Worm (Caenorhabditis elegans) whole organism, young adult: ENCODE data around the gene ric-3.

ENCODE experiments used
- B0035.1 ChIP-seq: sonication (generic microtip); optimal IDR thresholded peaks from 2 replicates; lab custom pipeline; 2016; ENCODE audit warnings: missing genetic modification characterization, mild to moderate bottlenecking, missing compliant biosample characterization, missing genotype, missing genetic modification reagents
- F23B12.7 ChIP-seq: sonication (generic microtip); optimal IDR thresholded peaks from 2 replicates; lab custom pipeline; 2017; ENCODE audit warnings: missing genetic modification characterization, mild to moderate bottlenecking, missing compliant biosample characterization, antibody characterized with exemption, moderate library complexity; ENCODE audit not compliant: insufficient read depth
- F37B4.10 ChIP-seq: fragments of 200-800 bp; sonication (Bioruptor generic); IDR thresholded peaks from 2 replicates; pipeline ENCODE4 v1.3.6; 2022; ENCODE audit warnings: missing genetic modification characterization, missing compliant biosample characterization
- K11D2.4 ChIP-seq: fragments of 200-800 bp; sonication (Bioruptor generic); IDR thresholded peaks from 2 replicates; pipeline ENCODE4 v1.3.6; 2022; ENCODE audit warnings: missing genetic modification reagents, missing genetic modification characterization, missing compliant biosample characterization
- K12H6.12 ChIP-seq: fragments of 200-800 bp; sonication (Bioruptor generic); optimal IDR thresholded peaks from 2 replicates; lab custom pipeline; 2018; ENCODE audit warnings: mild to moderate bottlenecking, missing genetic modification characterization, missing compliant biosample characterization
- Y56A3A.18 ChIP-seq: fragments of 200-800 bp; sonication (Bioruptor generic); IDR thresholded peaks from 2 replicates; pipeline ENCODE4 v1.3.6; 2022; ENCODE audit warnings: missing genetic modification reagents, missing genetic modification characterization, missing compliant biosample characterization
- Y67H2A.10 ChIP-seq: fragments of 200-800 bp; sonication (Bioruptor generic); conservative IDR thresholded peaks from 2 replicates; pipeline ENCODE4 v1.3.6; 2022; ENCODE audit warnings: missing genetic modification reagents, missing genetic modification characterization, missing compliant biosample characterization
- Y79H2A.3 ChIP-seq: fragments of 200-800 bp; sonication (Bioruptor generic); conservative IDR thresholded peaks from 2 replicates; pipeline ENCODE4 v1.3.6; 2022; ENCODE audit warnings: missing genetic modification reagents, missing genetic modification characterization, missing compliant biosample characterization
- aptf-2 ChIP-seq: fragments of 200-800 bp; sonication (Bioruptor generic); conservative IDR thresholded peaks from 2 replicates; pipeline ENCODE4 v1.3.6; 2022; ENCODE audit warnings: missing genetic modification reagents, missing genetic modification characterization, missing compliant biosample characterization
- attf-5 ChIP-seq: fragments of 200-800 bp; sonication (Bioruptor generic); optimal IDR thresholded peaks from 2 replicates; lab custom pipeline; 2018; ENCODE audit warnings: mild to moderate bottlenecking, missing genetic modification characterization, missing compliant biosample characterization
- bed-1 ChIP-seq: fragments of 200-800 bp; sonication (Bioruptor generic); IDR thresholded peaks from 2 replicates; pipeline ENCODE4 v1.3.6; 2022; ENCODE audit warnings: missing genetic modification reagents, missing genetic modification characterization, missing compliant biosample characterization
- cebp-1 ChIP-seq, 2 experiments: fragments of 200-800 bp in 1 of 2; sonication (Bioruptor generic) in 1 of 2; sonication (generic microtip) in 1 of 2; IDR thresholded peaks in 1 of 2; optimal IDR thresholded peaks in 1 of 2; 2 replicates each; pipeline versions ENCODE4 v1.3.6 to Lab custom; 2017 to 2022; ENCODE audit warnings: missing compliant biosample characterization in 2 of 2, missing genetic modification characterization in 2 of 2, mild to moderate bottlenecking in 1 of 2, missing genetic modification reagents in 1 of 2, moderate library complexity in 1 of 2
- ceh-27 ChIP-seq: fragments of 200-800 bp; sonication (Bioruptor generic); optimal IDR thresholded peaks from 2 replicates; lab custom pipeline; 2018; ENCODE audit warnings: mild to moderate bottlenecking, missing genetic modification characterization, moderate library complexity, missing compliant biosample characterization
- dpl-1 ChIP-seq: fragments of 150-350 bp; optimal IDR thresholded peaks from 2 replicates; lab custom pipeline; 2014; ENCODE audit warnings: missing biosample characterization, missing genetic modification reagents, missing genetic modification characterization
- efl-1 ChIP-seq: fragments of 150-350 bp; optimal IDR thresholded peaks from 2 replicates; lab custom pipeline; 2014; ENCODE audit warnings: missing biosample characterization, missing genetic modification reagents, missing genetic modification characterization
- egrh-3 ChIP-seq: fragments of 200-800 bp; sonication (Bioruptor generic); IDR thresholded peaks from 2 replicates; pipeline ENCODE4 v1.3.6; 2022; ENCODE audit warnings: missing genetic modification reagents, missing genetic modification characterization, missing compliant biosample characterization
- ekl-4 ChIP-seq: fragments of 200-800 bp; sonication (Bioruptor generic); IDR thresholded peaks from 2 replicates; pipeline ENCODE4 v1.3.6; 2022; ENCODE audit warnings: missing genetic modification reagents, missing genetic modification characterization, missing compliant biosample characterization
- hlh-12 ChIP-seq: sonication (generic microtip); optimal IDR thresholded peaks from 2 replicates; lab custom pipeline; 2016; ENCODE audit warnings: missing genetic modification characterization, missing compliant biosample characterization
- hmg-1.2 ChIP-seq: fragments of 200-800 bp; sonication (Bioruptor generic); IDR thresholded peaks from 2 replicates; pipeline ENCODE4 v1.3.6; 2022; ENCODE audit warnings: missing genetic modification reagents, missing genetic modification characterization, missing compliant biosample characterization
- hsf-1 ChIP-seq: fragments of 200-800 bp; sonication (Bioruptor generic); IDR thresholded peaks from 2 replicates; pipeline ENCODE4 v1.3.6; 2022; ENCODE audit warnings: missing genetic modification reagents, missing genetic modification characterization, missing compliant biosample characterization
- lin-35 ChIP-seq, 3 experiments: fragments of 150-350 bp in 2 of 3; sonication (generic microtip) in 1 of 3; optimal IDR thresholded peaks; 2 replicates each; lab custom pipeline; 2014 to 2018; ENCODE audit warnings: missing biosample characterization in 3 of 3, missing genetic modification characterization in 3 of 3, missing genetic modification reagents in 3 of 3
- lin-40 ChIP-seq: sonication (generic microtip); optimal IDR thresholded peaks from 2 replicates; lab custom pipeline; 2016; ENCODE audit warnings: missing genetic modification characterization, mild to moderate bottlenecking, missing compliant biosample characterization, missing genotype, missing genetic modification reagents
- lin-54 ChIP-seq: fragments of 200-800 bp; sonication (Bioruptor generic); optimal IDR thresholded peaks from 2 replicates; lab custom pipeline; 2018; ENCODE audit warnings: mild to moderate bottlenecking, missing genetic modification characterization, missing compliant biosample characterization
- lsl-1 ChIP-seq: fragments of 200-800 bp; sonication (Bioruptor generic); optimal IDR thresholded peaks from 2 replicates; lab custom pipeline; 2018; ENCODE audit warnings: mild to moderate bottlenecking, missing genetic modification characterization, moderate library complexity, missing compliant biosample characterization
- madf-10 ChIP-seq: sonication (generic microtip); optimal IDR thresholded peaks from 2 replicates; lab custom pipeline; 2016; ENCODE audit warnings: mild to moderate bottlenecking, missing genetic modification characterization, missing compliant biosample characterization
- mcd-1 ChIP-seq: fragments of 200-800 bp; sonication (Bioruptor generic); IDR thresholded peaks from 2 replicates; pipeline ENCODE4 v1.3.6; 2022; ENCODE audit warnings: missing genetic modification reagents, missing genetic modification characterization, missing compliant biosample characterization
- mel-28 ChIP-seq: sonication (generic microtip); optimal IDR thresholded peaks from 2 replicates; lab custom pipeline; 2016; ENCODE audit warnings: borderline replicate concordance, mild to moderate bottlenecking, missing genetic modification characterization, missing compliant biosample characterization
- mes-4 ChIP-seq: sonication (generic microtip); optimal IDR thresholded peaks from 2 replicates; lab custom pipeline; 2016; ENCODE audit warnings: missing genotype, missing genetic modification characterization, missing compliant biosample characterization
- nfya-1 ChIP-seq: sonication (generic microtip); optimal IDR thresholded peaks from 2 replicates; lab custom pipeline; 2017; ENCODE audit warnings: antibody characterized with exemption, missing compliant biosample characterization, missing genetic modification characterization, borderline replicate concordance; ENCODE audit not compliant: insufficient read depth
- nhr-120 ChIP-seq: fragments of 200-800 bp; sonication (Bioruptor generic); IDR thresholded peaks from 2 replicates; pipeline ENCODE4 v1.3.6; 2022; ENCODE audit warnings: missing genetic modification characterization, missing compliant biosample characterization
- pbrm-1 ChIP-seq: fragments of 200-800 bp; sonication (Bioruptor generic); IDR thresholded peaks from 2 replicates; pipeline ENCODE4 v1.3.6; 2022; ENCODE audit warnings: missing genetic modification reagents, missing genetic modification characterization, missing compliant biosample characterization
- snpc-1.3 ChIP-seq: sonication (generic microtip); optimal IDR thresholded peaks from 2 replicates; lab custom pipeline; 2017; ENCODE audit warnings: missing genetic modification characterization, mild to moderate bottlenecking, missing compliant biosample characterization, antibody characterized with exemption, moderate library complexity, missing genotype, missing genetic modification reagents; ENCODE audit not compliant: insufficient read depth
- somi-1 ChIP-seq: fragments of 200-800 bp; sonication (Bioruptor generic); optimal IDR thresholded peaks from 2 replicates; lab custom pipeline; 2018; ENCODE audit warnings: mild to moderate bottlenecking, missing genetic modification characterization, missing compliant biosample characterization
- sptf-2 ChIP-seq: fragments of 200-800 bp; sonication (Bioruptor generic); optimal IDR thresholded peaks from 2 replicates; lab custom pipeline; 2018; ENCODE audit warnings: mild to moderate bottlenecking, missing genetic modification characterization, missing compliant biosample characterization
- tlf-1 ChIP-seq: fragments of 200-800 bp; sonication (Bioruptor generic); optimal IDR thresholded peaks from 2 replicates; lab custom pipeline; 2018; ENCODE audit warnings: mild to moderate bottlenecking, missing genetic modification characterization, missing compliant biosample characterization
- ztf-28 ChIP-seq: fragments of 200-800 bp; sonication (Bioruptor generic); IDR thresholded peaks from 2 replicates; pipeline ENCODE4 v1.3.6; 2022; ENCODE audit warnings: missing genetic modification reagents, missing genetic modification characterization, missing compliant biosample characterization

Gene ric-3

ce11 chrIV:7817852-7818251 lies at the start of gene ric-3:
Gene ric-3, plus strand, starts transcription at chrIV:7818251.
- TF ChIP-seq hmg-1.2 (GFP tag; lab: Robert Waterston, UW) (peak; percentile 82), Y67H2A.10 (GFP tag; lab: Robert Waterston, UW) (no peak), aptf-2 (no peak), egrh-3 (no peak), K12H6.12 (peak; percentile 35), ztf-28 (no peak), B0035.1 (tag; lab: Kevin White, UChicago) (no peak), lin-54 (GFP tag; lab: Kevin White, UChicago) (no peak), lin-35 (GFP tag; optimal IDR thresholded peaks at IDR 0.05; lab: Kevin White, UChicago) (peak in 1 of 3 experiments; percentile 33), ekl-4 (GFP tag; lab: Robert Waterston, UW) (no peak), lin-40 (peak; percentile 9), somi-1 (peak; percentile 30), ceh-27 (GFP tag; lab: Kevin White, UChicago) (peak; percentile 25), Y56A3A.18 (GFP tag; lab: Robert Waterston, UW) (no peak), hlh-12 (no peak), mcd-1 (GFP tag; lab: Robert Waterston, UW) (0 out of 2 replicates have a peak, but pooled peaks have one; percentile 17), cebp-1 (GFP tag; IDR thresholded peaks at IDR 0.05; lab: Robert Waterston, UW) (no peak), cebp-1 (tag; optimal IDR thresholded peaks at IDR 0.05; lab: Kevin White, UChicago) (peak; percentile 37)

ce11 chrIV:7770162-7770561 lies 47.9 kb upstream of the ric-3 start, which contains the start of gene rdl-1:
Gene rdl-1, minus strand, starts transcription at chrIV:7770262.
- TF ChIP-seq lsl-1 (GFP tag; lab: Kevin White, UChicago) (peak; percentile 38), pbrm-1 (GFP tag; lab: Robert Waterston, UW) (no peak), lin-54 (GFP tag; lab: Kevin White, UChicago) (no peak), hlh-12 (no peak), mes-4 (tag; lab: Kevin White, UChicago) (no peak), hsf-1 (GFP tag; lab: Robert Waterston, UW) (no peak), nhr-120 (GFP tag; lab: Robert Waterston, UW) (no peak), tlf-1 (no peak)

ce11 chrIV:7774206-7774605 lies 43.8 kb upstream of the ric-3 start, which contains the start of the genes hcf-1 and swd-2.2:
Gene hcf-1, minus strand, starts transcription at chrIV:7774275.
Gene swd-2.2, plus strand, starts transcription at chrIV:7774411.
- TF ChIP-seq bed-1 (GFP tag; lab: Robert Waterston, UW) (no peak), lsl-1 (GFP tag; lab: Kevin White, UChicago) (peak; percentile 42), F23B12.7 (tag; lab: Kevin White, UChicago) (peak; percentile 33), madf-10 (tag; lab: Kevin White, UChicago) (no peak), dpl-1 (peak; percentile 23), snpc-1.3 (tag; lab: Kevin White, UChicago) (peak; percentile 18), K11D2.4 (GFP tag; lab: Robert Waterston, UW) (no peak), mel-28 (tag; lab: Kevin White, UChicago) (no peak), sptf-2 (GFP tag; lab: Kevin White, UChicago) (no peak), Y79H2A.3 (GFP tag; lab: Robert Waterston, UW) (no peak), nfya-1 (tag; lab: Kevin White, UChicago) (no peak), hmg-1.2 (GFP tag; lab: Robert Waterston, UW) (0 out of 2 replicates have a peak, but pooled peaks have one; percentile 5), efl-1 (GFP tag; lab: Kevin White, UChicago) (peak; percentile 56), F37B4.10 (GFP tag; lab: Robert Waterston, UW) (no peak), mcd-1 (GFP tag; lab: Robert Waterston, UW) (peak; percentile 80), attf-5 (GFP tag; lab: Kevin White, UChicago) (peak; percentile 8)
